Worm (Caenorhabditis elegans) whole organism, young adult: ENCODE data around the gene ZK430.5.

Experiments used
- Y79H2A.3 ChIP-seq: fragments of 200-800 bp; sonication (Bioruptor generic); conservative IDR thresholded peaks from 2 replicates; pipeline ENCODE4 v1.3.6; 2022; ENCODE audit warnings: missing genetic modification reagents, missing genetic modification characterization, missing compliant biosample characterization
- ama-1 ChIP-seq, 3 experiments: fragments of 150-350 bp in 1 of 3; sonication (generic microtip) in 2 of 3; optimal IDR thresholded peaks; 2 replicates each; lab custom pipeline; 2014 to 2018; ENCODE audit warnings: missing biosample characterization in 2 of 3, missing genetic modification characterization in 2 of 3, missing genetic modification reagents in 2 of 3
- bed-1 ChIP-seq: fragments of 200-800 bp; sonication (Bioruptor generic); IDR thresholded peaks from 2 replicates; pipeline ENCODE4 v1.3.6; 2022; ENCODE audit warnings: missing genetic modification reagents, missing genetic modification characterization, missing compliant biosample characterization
- cebp-1 ChIP-seq, 2 experiments: fragments of 200-800 bp in 1 of 2; sonication (Bioruptor generic) in 1 of 2; sonication (generic microtip) in 1 of 2; IDR thresholded peaks in 1 of 2; optimal IDR thresholded peaks in 1 of 2; 2 replicates each; pipeline versions ENCODE4 v1.3.6 to Lab custom; 2017 to 2022; ENCODE audit warnings: missing compliant biosample characterization in 2 of 2, missing genetic modification characterization in 2 of 2, mild to moderate bottlenecking in 1 of 2, missing genetic modification reagents in 1 of 2, moderate library complexity in 1 of 2
- madf-6 ChIP-seq: fragments of 200-800 bp; sonication (Bioruptor generic); IDR thresholded peaks from 2 replicates; pipeline ENCODE4 v1.3.6; 2022; ENCODE audit warnings: missing genetic modification reagents, missing genetic modification characterization, missing compliant biosample characterization
- nfyb-1 ChIP-seq: fragments of 200-800 bp; sonication (Bioruptor generic); IDR thresholded peaks from 2 replicates; pipeline ENCODE4 v1.3.6; 2022; ENCODE audit warnings: missing genetic modification reagents, missing genetic modification characterization, missing compliant biosample characterization
- snpc-4 ChIP-seq, 5 experiments: fragments of 150-350 bp in 1 of 5; sonication (generic microtip) in 4 of 5; optimal IDR thresholded peaks; 2 replicates each; lab custom pipeline; 2014 to 2018; ENCODE audit warnings: missing genetic modification characterization in 5 of 5, missing biosample characterization in 3 of 5, antibody characterized with exemption in 2 of 5, mild to moderate bottlenecking in 2 of 5, missing compliant biosample characterization in 2 of 5, missing genotype in 2 of 5, moderate library complexity in 2 of 5, missing genetic modification reagents in 1 of 5
- unc-62 ChIP-seq: fragments of 150-350 bp; optimal IDR thresholded peaks from 2 replicates; lab custom pipeline; 2014; ENCODE audit warnings: missing biosample characterization, missing genetic modification reagents, missing genetic modification characterization

DNA sequence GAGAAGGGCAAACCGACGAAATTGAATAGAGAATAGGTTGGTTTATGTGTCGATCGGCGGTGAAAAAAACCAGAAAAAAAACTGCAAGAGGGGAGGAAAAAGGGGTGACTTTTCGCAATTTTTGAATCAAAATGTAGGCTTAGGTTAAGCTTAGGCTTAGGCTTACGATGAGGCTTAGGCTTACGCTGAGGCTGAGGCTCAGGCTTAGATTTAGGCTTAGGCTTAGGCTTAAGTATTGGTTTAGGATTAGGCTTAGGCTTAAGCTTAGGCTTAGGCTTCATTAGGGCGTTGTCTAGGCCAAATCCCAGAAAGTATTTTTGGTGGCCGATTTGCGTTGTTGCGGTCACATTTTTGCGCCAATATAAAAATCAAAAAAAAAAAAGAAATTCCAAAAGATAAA lies 49.4 kb downstream of the ZK430.5 start:
- no peak for TF ChIP-seq unc-62 (GFP tag; lab: Kevin White, UChicago)
- no peak for TF ChIP-seq nfyb-1 (GFP tag; lab: Robert Waterston, UW)
- no peak for TF ChIP-seq Y79H2A.3
- TF ChIP-seq bed-1 (GFP tag; lab: Robert Waterston, UW): no peak
- TF ChIP-seq madf-6 (GFP tag; lab: Robert Waterston, UW): no peak
- TF ChIP-seq ama-1 (optimal IDR thresholded peaks at IDR 0.05; lab: Kevin White, UChicago): no peak
- TF ChIP-seq ama-1 (GFP tag; optimal IDR thresholded peaks at IDR 0.05; lab: Kevin White, UChicago): no peak
- TF ChIP-seq cebp-1 (GFP tag; IDR thresholded peaks at IDR 0.05; lab: Robert Waterston, UW): no peak
- TF ChIP-seq cebp-1 (tag; optimal IDR thresholded peaks at IDR 0.05; lab: Kevin White, UChicago): no peak
- no peak for TF ChIP-seq snpc-4 (GFP tag; optimal IDR thresholded peaks at IDR 0.05; lab: Kevin White, UChicago)
- TF ChIP-seq snpc-4 (tag; optimal IDR thresholded peaks at IDR 0.05; lab: Kevin White, UChicago): no peak
